Worm (Caenorhabditis elegans) whole organism, L3 larva: ENCODE data around the gene B0244.16.

Experiments used
- ceh-82 ChIP-seq: fragments of 150-350 bp; optimal IDR thresholded peaks from 2 replicates; lab custom pipeline; 2014; ENCODE audit warnings: missing biosample characterization, missing genetic modification characterization
- elt-1 ChIP-seq: fragments of 150-350 bp; optimal IDR thresholded peaks from 2 replicates; lab custom pipeline; 2014; ENCODE audit warnings: missing biosample characterization, missing genetic modification characterization
- elt-2 ChIP-seq: sonication (generic microtip); optimal IDR thresholded peaks from 2 replicates; lab custom pipeline; 2016; ENCODE audit warnings: missing genetic modification reagents, mild to moderate bottlenecking, missing genetic modification characterization, missing compliant biosample characterization
- lin-39 ChIP-seq: fragments of 150-350 bp; optimal IDR thresholded peaks from 2 replicates; lab custom pipeline; 2018; ENCODE audit warnings: missing biosample characterization, missing genetic modification reagents, missing genetic modification characterization
- nhr-237 ChIP-seq: fragments of 150-350 bp; optimal IDR thresholded peaks from 2 replicates; lab custom pipeline; 2014; ENCODE audit warnings: missing biosample characterization, missing genetic modification characterization
- nhr-25 ChIP-seq: sonication (generic microtip); optimal IDR thresholded peaks from 2 replicates; lab custom pipeline; 2017; ENCODE audit warnings: missing biosample characterization, missing genetic modification characterization
- nhr-43 ChIP-seq: sonication (generic microtip); optimal IDR thresholded peaks from 2 replicates; lab custom pipeline; 2016; ENCODE audit warnings: mild to moderate bottlenecking, missing genetic modification characterization, missing compliant biosample characterization; ENCODE audit not compliant: poor library complexity, severe bottlenecking
- snpc-4 ChIP-seq: fragments of 150-350 bp; optimal IDR thresholded peaks from 2 replicates; lab custom pipeline; 2014; ENCODE audit warnings: missing biosample characterization, missing genetic modification characterization
- tbx-2 ChIP-seq: sonication (generic microtip); optimal IDR thresholded peaks from 2 replicates; lab custom pipeline; 2016; ENCODE audit warnings: mild to moderate bottlenecking, missing genetic modification characterization, missing compliant biosample characterization

- TF ChIP-seq elt-2 (tag; lab: Kevin White, UChicago) = no peak
- TF ChIP-seq ceh-82 (tag; lab: Kevin White, UChicago) = no peak
- TF ChIP-seq lin-39 (tag; lab: Kevin White, UChicago) = no peak
- no peak for TF ChIP-seq elt-1 (tag; lab: Kevin White, UChicago)
- TF ChIP-seq nhr-237 (tag; lab: Kevin White, UChicago) = no peak
- TF ChIP-seq snpc-4 = no peak
- TF ChIP-seq nhr-25 (tag; lab: Kevin White, UChicago) = no peak
- TF ChIP-seq nhr-43 = no peak
- no peak for TF ChIP-seq tbx-2 (tag; lab: Kevin White, UChicago)
Observed at ce11 chrIII:5720266-5721019, 20.3 kb upstream of the B0244.16 start.
